Worm (Caenorhabditis elegans) whole organism, L3 larva: Measurements from ENCODE around the gene R07E5.17.
A peak's percentile ranks its signal among the peaks of the same experiment; 100 is the strongest.

ENCODE experiments used
- R02D3.7 ChIP-seq: fragments of 150-350 bp; optimal IDR thresholded peaks from 2 replicates; lab custom pipeline; 2014; ENCODE audit warnings: missing biosample characterization, missing genetic modification characterization
- ZK546.5 ChIP-seq: sonication (generic microtip); optimal IDR thresholded peaks from 2 replicates; lab custom pipeline; 2017; ENCODE audit warnings: missing biosample characterization, missing genetic modification characterization
- ama-1 ChIP-seq: fragments of 150-350 bp; optimal IDR thresholded peaks from 2 replicates; lab custom pipeline; 2018
- ceh-16 ChIP-seq: sonication (generic microtip); optimal IDR thresholded peaks from 2 replicates; lab custom pipeline; 2017; ENCODE audit warnings: missing biosample characterization, missing genetic modification characterization
- ceh-28 ChIP-seq: fragments of 150-350 bp; optimal IDR thresholded peaks from 2 replicates; lab custom pipeline; 2014; ENCODE audit warnings: missing biosample characterization, missing genetic modification reagents, missing genetic modification characterization
- ceh-82 ChIP-seq: fragments of 150-350 bp; optimal IDR thresholded peaks from 2 replicates; lab custom pipeline; 2014; ENCODE audit warnings: missing biosample characterization, missing genetic modification characterization
- ceh-9 ChIP-seq: sonication (generic microtip); optimal IDR thresholded peaks from 2 replicates; lab custom pipeline; 2018; ENCODE audit warnings: missing biosample characterization, missing genetic modification characterization
- egl-27 ChIP-seq: sonication (generic microtip); optimal IDR thresholded peaks from 4 replicates; lab custom pipeline; 2017; ENCODE audit warnings: missing biosample characterization, missing genetic modification reagents, missing genetic modification characterization
- egl-5 ChIP-seq: fragments of 150-350 bp; optimal IDR thresholded peaks from 2 replicates; lab custom pipeline; 2017; ENCODE audit warnings: missing biosample characterization, missing genetic modification reagents, missing genetic modification characterization, inconsistent platforms
- elt-1 ChIP-seq: fragments of 150-350 bp; optimal IDR thresholded peaks from 2 replicates; lab custom pipeline; 2014; ENCODE audit warnings: missing biosample characterization, missing genetic modification characterization
- elt-2 ChIP-seq: sonication (generic microtip); optimal IDR thresholded peaks from 2 replicates; lab custom pipeline; 2016; ENCODE audit warnings: missing genetic modification reagents, mild to moderate bottlenecking, missing genetic modification characterization, missing compliant biosample characterization
- elt-3 ChIP-seq, 3 experiments: fragments of 150-350 bp in 1 of 3; sonication (generic microtip) in 2 of 3; optimal IDR thresholded peaks; 2 replicates in 2 of 3; 4 replicates in 1 of 3; lab custom pipeline; 2014 to 2017; ENCODE audit warnings: missing biosample characterization in 3 of 3, missing genetic modification characterization in 3 of 3
- fkh-10 ChIP-seq: sonication (generic microtip); optimal IDR thresholded peaks from 2 replicates; lab custom pipeline; 2017; ENCODE audit warnings: missing biosample characterization, missing genetic modification reagents, missing genetic modification characterization
- hmg-11 ChIP-seq: sonication (generic microtip); optimal IDR thresholded peaks from 2 replicates; lab custom pipeline; 2016; ENCODE audit warnings: missing genetic modification characterization, missing compliant biosample characterization
- jun-1 ChIP-seq: fragments of 150-350 bp; optimal IDR thresholded peaks from 2 replicates; lab custom pipeline; 2014; ENCODE audit warnings: missing biosample characterization, missing genetic modification reagents, missing genetic modification characterization
- lin-15B ChIP-seq: fragments of 150-350 bp; optimal IDR thresholded peaks from 2 replicates; lab custom pipeline; 2014; ENCODE audit warnings: missing biosample characterization, missing genetic modification characterization
- lin-39 ChIP-seq: fragments of 150-350 bp; optimal IDR thresholded peaks from 2 replicates; lab custom pipeline; 2018; ENCODE audit warnings: missing biosample characterization, missing genetic modification reagents, missing genetic modification characterization
- lsy-12 ChIP-seq: sonication (generic microtip); optimal IDR thresholded peaks from 2 replicates; lab custom pipeline; 2016; ENCODE audit warnings: mild to moderate bottlenecking, missing genetic modification characterization, missing compliant biosample characterization
- mdl-1 ChIP-seq: fragments of 150-350 bp; optimal IDR thresholded peaks from 2 replicates; lab custom pipeline; 2014; ENCODE audit warnings: missing biosample characterization, missing genetic modification characterization
- nfya-1 ChIP-seq: sonication (generic microtip); optimal IDR thresholded peaks from 2 replicates; lab custom pipeline; 2017; ENCODE audit warnings: missing genetic modification characterization, mild to moderate bottlenecking, missing compliant biosample characterization, antibody characterized with exemption, moderate library complexity; ENCODE audit not compliant: insufficient read depth
- nhr-23 ChIP-seq: fragments of 150-350 bp; optimal IDR thresholded peaks from 2 replicates; lab custom pipeline; 2014; ENCODE audit warnings: missing biosample characterization, missing genetic modification reagents, missing genetic modification characterization
- nhr-25 ChIP-seq: sonication (generic microtip); optimal IDR thresholded peaks from 2 replicates; lab custom pipeline; 2017; ENCODE audit warnings: missing biosample characterization, missing genetic modification characterization
- nhr-43 ChIP-seq: sonication (generic microtip); optimal IDR thresholded peaks from 2 replicates; lab custom pipeline; 2016; ENCODE audit warnings: mild to moderate bottlenecking, missing genetic modification characterization, missing compliant biosample characterization; ENCODE audit not compliant: poor library complexity, severe bottlenecking
- nhr-76 ChIP-seq: fragments of 150-350 bp; sonication (generic microtip); optimal IDR thresholded peaks from 5 replicates; lab custom pipeline; 2014; ENCODE audit warnings: missing biosample characterization, missing genetic modification characterization
- nhr-77 ChIP-seq: fragments of 150-350 bp; optimal IDR thresholded peaks from 2 replicates; lab custom pipeline; 2014; ENCODE audit warnings: missing biosample characterization, missing genetic modification characterization
- pha-4 ChIP-seq: fragments of 150-350 bp; optimal IDR thresholded peaks from 2 replicates; lab custom pipeline; 2014; ENCODE audit warnings: missing biosample characterization, missing genetic modification reagents, missing genetic modification characterization
- pqm-1 ChIP-seq: fragments of 150-350 bp; optimal IDR thresholded peaks from 2 replicates; lab custom pipeline; 2017; ENCODE audit warnings: missing biosample characterization, missing genetic modification characterization, inconsistent platforms
- skn-1 ChIP-seq: fragments of 150-350 bp; optimal IDR thresholded peaks from 2 replicates; lab custom pipeline; 2014; ENCODE audit warnings: missing biosample characterization, missing genetic modification characterization
- snpc-4 ChIP-seq: fragments of 150-350 bp; optimal IDR thresholded peaks from 2 replicates; lab custom pipeline; 2014; ENCODE audit warnings: missing biosample characterization, missing genetic modification characterization
- unc-39 ChIP-seq: sonication (generic microtip); optimal IDR thresholded peaks from 4 replicates; lab custom pipeline; 2017; ENCODE audit warnings: missing biosample characterization, missing genetic modification characterization
- unc-62 ChIP-seq: fragments of 150-350 bp; sonication (generic microtip); optimal IDR thresholded peaks from 4 replicates; lab custom pipeline; 2014; ENCODE audit warnings: missing biosample characterization, missing genetic modification reagents, missing genetic modification characterization

The R07E5.17 gene

DNA sequence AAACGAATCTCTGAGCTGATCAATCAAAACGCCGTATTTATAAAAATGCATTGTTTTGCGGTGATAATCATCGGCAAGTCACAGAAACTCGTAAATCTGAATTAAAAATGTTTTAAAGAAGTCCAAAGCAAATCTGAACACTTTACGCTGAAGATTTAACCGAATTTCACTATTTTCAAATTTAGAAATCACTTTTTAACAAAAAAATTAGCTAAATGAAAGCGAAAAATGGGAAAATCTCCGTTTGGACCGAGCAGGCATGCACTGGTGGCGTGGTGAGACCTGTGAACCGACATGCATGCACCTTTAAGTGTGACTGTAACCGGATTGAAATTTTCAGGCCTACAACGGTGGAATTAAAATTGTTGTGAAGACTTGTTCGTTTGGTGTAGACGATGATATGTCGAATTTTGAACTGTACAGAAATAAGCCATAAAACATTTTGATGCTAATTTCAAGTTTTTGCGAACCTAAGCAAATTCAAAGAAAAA is 35.3 kb upstream of the R07E5.17 start, which contains the start of gene C28A5.2:
Gene C28A5.2 (minus strand): TSS at position 51 of the 491 bp plus-strand sequence.
- no peak for TF ChIP-seq unc-39 (tag; lab: Kevin White, UChicago)
- TF ChIP-seq nhr-76 (tag; lab: Kevin White, UChicago), result no peak
- no peak for TF ChIP-seq R02D3.7 (tag; lab: Kevin White, UChicago)
- no peak for TF ChIP-seq lin-39 (tag; lab: Kevin White, UChicago)
- TF ChIP-seq ceh-82 (tag; lab: Kevin White, UChicago), result no peak
- no peak for TF ChIP-seq snpc-4 (tag; lab: Kevin White, UChicago)
- no peak for TF ChIP-seq ceh-28 (tag; lab: Kevin White, UChicago)

DNA sequence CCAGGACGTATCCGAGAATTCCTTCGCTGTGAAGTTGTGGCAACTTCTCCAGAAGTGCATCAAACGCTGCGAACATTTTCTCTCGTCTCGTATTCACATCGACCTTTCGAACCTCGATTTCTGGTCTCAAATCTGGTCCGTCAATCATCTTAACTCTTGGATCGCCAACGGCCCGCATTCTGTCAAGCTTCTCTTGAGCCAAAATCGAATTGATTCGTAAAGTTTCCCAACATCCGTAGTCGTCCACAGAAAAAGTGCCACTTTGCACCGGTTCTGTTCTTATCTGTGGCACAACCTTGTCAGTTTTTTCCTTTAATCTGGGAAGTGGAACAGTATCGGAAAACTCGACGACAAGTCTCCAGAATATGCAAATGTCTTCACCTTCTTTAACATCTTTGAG is 31.0 kb upstream of the R07E5.17 start:
- no peak for TF ChIP-seq lin-39 (tag; lab: Kevin White, UChicago)
- TF ChIP-seq egl-27 (tag; lab: Kevin White, UChicago), result no peak
- TF ChIP-seq lsy-12, result no peak
- no peak for TF ChIP-seq mdl-1

DNA sequence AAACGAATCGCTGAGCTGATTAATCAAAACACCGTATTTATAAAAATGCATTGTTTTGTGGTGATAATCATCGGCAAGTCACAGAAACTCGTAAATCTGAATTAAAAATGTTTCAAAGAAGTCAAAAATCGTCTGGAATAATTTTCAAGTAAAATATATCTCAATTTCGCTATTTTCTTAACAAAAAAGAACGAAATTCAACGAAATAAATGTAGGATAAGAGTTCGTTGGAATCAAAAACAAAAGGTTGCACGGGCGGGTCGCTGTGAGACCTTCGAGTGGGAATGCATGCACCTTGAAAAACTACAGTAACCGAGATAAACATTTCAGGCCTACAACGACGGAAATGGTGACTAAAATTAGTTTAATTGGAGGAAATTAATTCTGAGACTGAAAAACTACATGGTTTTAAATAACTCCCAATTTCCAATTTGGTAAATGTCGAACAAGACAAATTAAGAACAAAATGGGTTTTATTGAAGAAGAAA is 30.1 kb upstream of the R07E5.17 start, which contains the start of gene C28A5.1:
Gene C28A5.1 (minus strand): TSS at position 51 of the 488 bp plus-strand sequence.
- no peak for TF ChIP-seq lin-15B
- TF ChIP-seq elt-3 (tag; optimal IDR thresholded peaks at IDR 0.05; lab: Kevin White, UChicago), result no peak
- no peak for TF ChIP-seq ceh-82 (tag; lab: Kevin White, UChicago)
- no peak for TF ChIP-seq lsy-12

DNA sequence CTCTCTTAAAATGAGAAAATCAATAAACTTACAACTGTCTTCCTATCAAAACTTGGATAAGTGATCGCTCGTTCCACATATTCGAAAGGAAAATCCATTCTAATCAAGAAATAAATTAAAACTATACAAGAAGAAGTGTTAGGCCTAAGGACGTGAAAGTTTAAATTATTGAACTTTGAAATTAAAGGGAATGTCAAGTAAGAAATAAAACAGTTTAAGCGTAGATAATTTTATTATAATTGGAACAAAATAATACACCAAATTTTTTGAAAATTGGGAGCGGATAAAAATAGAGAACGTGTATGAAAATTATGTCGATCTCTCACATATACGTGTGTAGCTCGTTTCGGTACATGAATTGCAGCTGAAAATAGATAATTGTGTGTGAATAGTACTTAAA is 25.2 kb upstream of the R07E5.17 start, which contains the start of gene C28A5.6:
Gene C28A5.6 (minus strand): TSS at position 101 of the 400 bp plus-strand sequence.
- TF ChIP-seq jun-1 (tag; lab: Kevin White, UChicago), result no peak
- TF ChIP-seq lsy-12, result no peak

DNA sequence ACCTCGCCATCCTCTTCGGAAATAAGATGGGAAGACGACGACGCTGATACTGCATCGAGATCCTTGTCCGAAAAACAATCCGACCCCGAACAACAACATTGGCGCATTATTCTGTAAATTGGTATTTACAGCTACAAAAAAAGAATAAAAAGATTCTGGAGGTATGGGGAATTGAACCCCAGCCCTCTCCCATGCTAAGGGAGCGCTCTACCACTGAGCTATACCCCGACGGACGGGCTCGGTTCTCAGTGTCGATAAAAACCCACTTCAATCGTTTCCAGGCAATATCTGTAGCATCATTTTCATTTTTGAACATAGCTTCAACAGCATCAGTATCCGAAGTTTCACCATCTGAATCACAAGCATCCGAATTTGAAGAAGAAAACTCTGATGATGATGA is 24.6 kb upstream of the R07E5.17 start:
- TF ChIP-seq elt-2 (tag; lab: Kevin White, UChicago) (peak; percentile 20), snpc-4 (tag; lab: Kevin White, UChicago) (peak; percentile 23), ceh-16 (tag; lab: Kevin White, UChicago) (no peak), egl-5 (tag; lab: Kevin White, UChicago) (no peak)

DNA sequence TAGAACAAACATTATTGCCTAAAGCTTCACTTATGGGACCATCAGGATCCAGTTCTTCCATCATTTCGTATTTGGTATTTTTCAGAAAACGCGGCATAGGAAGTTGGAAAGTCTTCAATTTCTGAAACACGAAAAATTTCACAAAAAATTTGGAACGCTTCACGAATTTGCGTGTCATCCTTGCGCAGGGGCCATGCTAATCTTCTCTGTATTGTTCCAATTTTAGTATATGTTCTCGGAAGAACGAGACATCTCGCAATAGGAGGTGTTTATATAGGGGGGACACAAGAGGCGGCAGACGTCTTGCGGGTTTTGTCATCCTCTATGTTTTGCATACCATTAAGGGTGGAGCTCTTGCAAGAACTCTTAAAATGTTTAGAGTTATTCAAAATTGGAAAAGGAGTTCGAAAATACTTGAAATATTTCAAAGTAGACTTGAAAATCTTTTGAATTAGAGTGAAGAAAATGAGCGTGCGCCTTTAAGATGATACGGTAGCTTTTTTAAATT is 22.5 kb upstream of the R07E5.17 start:
- TF ChIP-seq nhr-43 (tag; lab: Kevin White, UChicago), result peak; percentile 3
- peak; percentile 90 for TF ChIP-seq snpc-4 (tag; lab: Kevin White, UChicago)
- TF ChIP-seq, all 47 proteins: peak for 2; not testable (repeated sequence) for 45

DNA sequence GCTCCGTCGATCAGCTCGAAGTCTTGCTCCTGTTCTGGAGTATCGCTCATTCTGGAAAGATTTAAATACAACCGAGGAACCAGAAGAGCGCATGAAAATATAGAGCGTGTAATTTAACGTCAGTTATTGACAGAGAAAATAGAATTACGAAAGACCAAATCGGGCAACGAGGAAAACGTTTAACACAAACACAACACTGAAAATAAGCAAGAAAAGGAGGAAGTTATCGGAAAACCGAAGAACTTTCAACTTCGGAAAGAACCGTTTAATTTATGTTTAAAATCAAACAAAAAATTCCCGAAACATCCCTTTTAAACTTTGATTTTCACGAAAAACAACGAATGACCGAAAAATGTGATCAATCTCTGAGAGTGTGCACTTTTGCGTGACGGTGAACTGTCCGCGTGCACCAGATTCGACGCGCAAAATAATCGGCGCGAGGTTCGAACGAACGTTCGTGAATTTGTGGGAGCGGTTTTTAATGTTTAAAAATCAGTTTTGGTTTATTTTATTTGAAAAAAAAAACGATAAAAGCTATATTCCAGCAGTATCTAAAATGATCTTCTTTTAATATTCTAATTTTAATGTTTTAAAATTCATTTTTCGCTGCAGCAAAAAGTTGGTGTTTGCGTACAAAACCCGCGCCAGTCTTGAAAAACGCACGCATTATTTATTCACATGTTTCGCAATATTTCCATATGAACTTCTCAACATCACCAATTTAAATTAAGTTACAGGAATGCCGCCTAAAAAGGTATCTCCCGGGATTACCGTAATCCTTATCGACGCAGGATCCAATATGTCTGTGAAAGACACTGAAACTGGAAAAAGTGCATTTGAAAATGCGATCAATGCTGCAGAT is 15.1 kb upstream of the R07E5.17 start, which contains the start of the genes R07E5.7 and cku-80:
Gene R07E5.7 (minus strand): TSS at position 51 of the 862 bp plus-strand sequence.
Gene cku-80 (plus strand): TSS at position 732 of the 862 bp plus-strand sequence.
- no peak for TF ChIP-seq elt-1
- TF ChIP-seq snpc-4 (tag; lab: Kevin White, UChicago), result peak; percentile 60
- no peak for TF ChIP-seq ceh-16 (tag; lab: Kevin White, UChicago)
- TF ChIP-seq elt-2 (tag; lab: Kevin White, UChicago), result peak; percentile 50
- peak; percentile 55 for TF ChIP-seq pha-4 (tag; lab: Kevin White, UChicago)
- TF ChIP-seq pqm-1 (tag; lab: Kevin White, UChicago), result no peak
- TF ChIP-seq nfya-1 (tag; lab: Kevin White, UChicago), result peak; percentile 65
- TF ChIP-seq fkh-10 (GFP tag; lab: Kevin White, UChicago), result no peak
- peak; percentile 75 for TF ChIP-seq lin-15B
- peak; percentile 15 for TF ChIP-seq nhr-25 (tag; lab: Kevin White, UChicago)
- no peak for TF ChIP-seq ceh-9 (tag; lab: Kevin White, UChicago)
- peak; percentile 50 for TF ChIP-seq hmg-11 (tag; lab: Kevin White, UChicago)
- TF ChIP-seq lsy-12, result no peak
- TF ChIP-seq unc-62 (GFP tag; lab: Kevin White, UChicago), result no peak
- peak; percentile 66 for TF ChIP-seq nhr-23
- TF ChIP-seq skn-1 (tag; lab: Kevin White, UChicago), result peak; percentile 29
- TF ChIP-seq nhr-43 (tag; lab: Kevin White, UChicago), result peak; percentile 28
- peak; percentile 17 for TF ChIP-seq ama-1 (lab: Kevin White, UChicago)
- no peak for TF ChIP-seq nhr-77
- TF ChIP-seq ZK546.5 (tag; lab: Kevin White, UChicago), result no peak
- TF ChIP-seq R02D3.7 (tag; lab: Kevin White, UChicago), result peak; percentile 26
